Worm (Caenorhabditis elegans): ENCODE measurements around the gene vamp-8.

Gene vamp-8

ce11 chrIV:13882573-13882972 lies 17.6 kb upstream of the vamp-8 start, which contains the start of gene thoc-7:
Gene thoc-7 (plus strand): TSS chrIV:13882734.
- TF ChIP-seq ztf-23 (GFP tag; IDR thresholded peaks at IDR 0.05): no peak
- TF ChIP-seq ztf-29 (GFP tag; IDR thresholded peaks at IDR 0.05): no peak
- TF ChIP-seq klf-2 (GFP tag; conservative IDR thresholded peaks at IDR 0.05): no peak
- no peak for TF ChIP-seq T22C8.4 (GFP tag; IDR thresholded peaks at IDR 0.05)
- no peak for TF ChIP-seq flt-1 (GFP tag; IDR thresholded peaks at IDR 0.05)
- no peak for TF ChIP-seq cog-1 (tag; optimal IDR thresholded peaks at IDR 0.05)
- TF ChIP-seq ref-1 (GFP tag; conservative IDR thresholded peaks at IDR 0.05): no peak
- no peak for TF ChIP-seq tab-1 (GFP tag; IDR thresholded peaks at IDR 0.05)
- TF ChIP-seq med-1 (GFP tag; optimal IDR thresholded peaks at IDR 0.05; ENCODE audit: insufficient read depth): no peak

ce11 chrIV:13881754-13882275 lies 16.8 kb upstream of the vamp-8 start, which contains the start of gene rpl-29:
Gene rpl-29 (plus strand): TSS chrIV:13882225.
- no peak for TF ChIP-seq tab-1 (GFP tag; IDR thresholded peaks at IDR 0.05)
- TF ChIP-seq flt-1 (GFP tag; IDR thresholded peaks at IDR 0.05): 0 out of 2 replicates have a peak, but pooled peaks have one; percentile 44
- TF ChIP-seq cog-1 (tag; optimal IDR thresholded peaks at IDR 0.05): peak; percentile 50
- peak; percentile 68 for TF ChIP-seq T22C8.4 (GFP tag; IDR thresholded peaks at IDR 0.05)
- 0 out of 2 replicates have a peak, but pooled peaks have one; percentile 19 for TF ChIP-seq klf-2 (GFP tag; conservative IDR thresholded peaks at IDR 0.05)

ce11 chrIV:13880803-13881202 lies 15.8 kb upstream of the vamp-8 start:
- TF ChIP-seq ref-1 (GFP tag; conservative IDR thresholded peaks at IDR 0.05) (no peak), tab-1 (GFP tag; IDR thresholded peaks at IDR 0.05) (no peak), flt-1 (GFP tag; IDR thresholded peaks at IDR 0.05) (no peak), T22C8.4 (GFP tag; IDR thresholded peaks at IDR 0.05) (no peak)

ce11 chrIV:13880370-13880769 lies 15.4 kb upstream of the vamp-8 start:
- no peak for TF ChIP-seq ztf-23 (GFP tag; IDR thresholded peaks at IDR 0.05)
- no peak for TF ChIP-seq med-1 (GFP tag; optimal IDR thresholded peaks at IDR 0.05; ENCODE audit: insufficient read depth)
- no peak for TF ChIP-seq ztf-29 (GFP tag; IDR thresholded peaks at IDR 0.05)

ce11 chrIV:13879851-13880250 lies 14.9 kb upstream of the vamp-8 start, which contains the start of gene B0513.4:
Gene B0513.4 (plus strand): TSS chrIV:13880151.
- TF ChIP-seq klf-2 (GFP tag; conservative IDR thresholded peaks at IDR 0.05): no peak
- no peak for TF ChIP-seq tab-1 (GFP tag; IDR thresholded peaks at IDR 0.05)
- TF ChIP-seq ztf-23 (GFP tag; IDR thresholded peaks at IDR 0.05): no peak
- TF ChIP-seq ztf-29 (GFP tag; IDR thresholded peaks at IDR 0.05): no peak
- TF ChIP-seq flt-1 (GFP tag; IDR thresholded peaks at IDR 0.05): no peak
- no peak for TF ChIP-seq ref-1 (GFP tag; conservative IDR thresholded peaks at IDR 0.05)
- no peak for TF ChIP-seq cog-1 (tag; optimal IDR thresholded peaks at IDR 0.05)
- TF ChIP-seq med-1 (GFP tag; optimal IDR thresholded peaks at IDR 0.05; ENCODE audit: insufficient read depth): no peak
- TF ChIP-seq T22C8.4 (GFP tag; IDR thresholded peaks at IDR 0.05): no peak

ce11 chrIV:13878738-13879137 lies 13.7 kb upstream of the vamp-8 start:
- TF ChIP-seq klf-2 (GFP tag; conservative IDR thresholded peaks at IDR 0.05): no peak
- TF ChIP-seq flt-1 (GFP tag; IDR thresholded peaks at IDR 0.05): no peak
- TF ChIP-seq tab-1 (GFP tag; IDR thresholded peaks at IDR 0.05): no peak
- no peak for TF ChIP-seq ztf-29 (GFP tag; IDR thresholded peaks at IDR 0.05)
- TF ChIP-seq ref-1 (GFP tag; conservative IDR thresholded peaks at IDR 0.05): no peak

ce11 chrIV:13878123-13878522 lies 13.1 kb upstream of the vamp-8 start:
- no peak for TF ChIP-seq T22C8.4 (GFP tag; IDR thresholded peaks at IDR 0.05)
- TF ChIP-seq flt-1 (GFP tag; IDR thresholded peaks at IDR 0.05): no peak
- no peak for TF ChIP-seq med-1 (GFP tag; optimal IDR thresholded peaks at IDR 0.05; ENCODE audit: insufficient read depth)
- TF ChIP-seq cog-1 (tag; optimal IDR thresholded peaks at IDR 0.05): no peak
- TF ChIP-seq ztf-23 (GFP tag; IDR thresholded peaks at IDR 0.05): no peak
- TF ChIP-seq ztf-29 (GFP tag; IDR thresholded peaks at IDR 0.05): no peak
- no peak for TF ChIP-seq ref-1 (GFP tag; conservative IDR thresholded peaks at IDR 0.05)
- no peak for TF ChIP-seq tab-1 (GFP tag; IDR thresholded peaks at IDR 0.05)
- TF ChIP-seq klf-2 (GFP tag; conservative IDR thresholded peaks at IDR 0.05): no peak

- no peak for TF ChIP-seq tab-1 (GFP tag; IDR thresholded peaks at IDR 0.05)
- no peak for TF ChIP-seq med-1 (GFP tag; optimal IDR thresholded peaks at IDR 0.05; ENCODE audit: insufficient read depth)
- TF ChIP-seq ztf-23 (GFP tag; IDR thresholded peaks at IDR 0.05): no peak
- TF ChIP-seq ref-1 (GFP tag; conservative IDR thresholded peaks at IDR 0.05): no peak
- TF ChIP-seq cog-1 (tag; optimal IDR thresholded peaks at IDR 0.05): no peak
- no peak for TF ChIP-seq ztf-29 (GFP tag; IDR thresholded peaks at IDR 0.05)
Observed at ce11 chrIV:13877707-13878106, 12.7 kb upstream of the vamp-8 start.

- no peak for TF ChIP-seq tab-1 (GFP tag; IDR thresholded peaks at IDR 0.05)
- TF ChIP-seq klf-2 (GFP tag; conservative IDR thresholded peaks at IDR 0.05): no peak
- no peak for TF ChIP-seq ztf-29 (GFP tag; IDR thresholded peaks at IDR 0.05)
- no peak for TF ChIP-seq med-1 (GFP tag; optimal IDR thresholded peaks at IDR 0.05; ENCODE audit: insufficient read depth)
- TF ChIP-seq ref-1 (GFP tag; conservative IDR thresholded peaks at IDR 0.05): no peak
- TF ChIP-seq cog-1 (tag; optimal IDR thresholded peaks at IDR 0.05): no peak
- no peak for TF ChIP-seq T22C8.4 (GFP tag; IDR thresholded peaks at IDR 0.05)
- no peak for TF ChIP-seq ztf-23 (GFP tag; IDR thresholded peaks at IDR 0.05)
- no peak for TF ChIP-seq flt-1 (GFP tag; IDR thresholded peaks at IDR 0.05)
Observed at ce11 chrIV:13876565-13877153, 11.7 kb upstream of the vamp-8 start, which contains the start of gene prdh-1. Gene prdh-1 (minus strand): TSS chrIV:13876615.

- no peak for TF ChIP-seq T22C8.4 (GFP tag; IDR thresholded peaks at IDR 0.05)
- TF ChIP-seq ztf-29 (GFP tag; IDR thresholded peaks at IDR 0.05): no peak
Observed at ce11 chrIV:13870085-13870484, 5.1 kb upstream of the vamp-8 start.

All from whole organism, midembryonic.